Worm (Caenorhabditis elegans): ENCODE measurements around the gene pptr-1.

- TF ChIP-seq elt-2 (tag; optimal IDR thresholded peaks at IDR 0.05), result peak; percentile 41
- no peak for TF ChIP-seq unc-62 (GFP tag; optimal IDR thresholded peaks at IDR 0.05)
- no peak for TF ChIP-seq nhr-237 (tag; optimal IDR thresholded peaks at IDR 0.05)
- no peak for TF ChIP-seq ztf-4 (tag; optimal IDR thresholded peaks at IDR 0.05)
- peak; percentile 26 for TF ChIP-seq pqm-1 (tag; optimal IDR thresholded peaks at IDR 0.05)
- no peak for TF ChIP-seq nhr-77 (tag; optimal IDR thresholded peaks at IDR 0.05)
- TF ChIP-seq eor-1 (tag; optimal IDR thresholded peaks at IDR 0.05), result no peak
- no peak for TF ChIP-seq fkh-2 (tag; optimal IDR thresholded peaks at IDR 0.05)
- no peak for TF ChIP-seq aly-2 (tag; optimal IDR thresholded peaks at IDR 0.05)
- no peak for TF ChIP-seq nhr-28 (tag; optimal IDR thresholded peaks at IDR 0.05)
- no peak for TF ChIP-seq nhr-11 (tag; optimal IDR thresholded peaks at IDR 0.05)
Measured at ce11 chrV:16401519-16401918, 44.2 kb downstream of the pptr-1 start, which contains the start of gene F13A7.14.

Data from whole organism, L3 larva.